Worm (Caenorhabditis elegans) whole organism, mixed stage, embryonic: Measurements from ENCODE around the gene lev-9.

Experiments used
- ceh-39 ChIP-seq: fragments of 150-350 bp; optimal IDR thresholded peaks from 2 replicates; lab custom pipeline; 2014; ENCODE audit warnings: missing biosample characterization, missing genetic modification characterization
- elt-1 ChIP-seq: sonication (generic microtip); optimal IDR thresholded peaks from 2 replicates; lab custom pipeline; 2017; ENCODE audit warnings: missing genetic modification characterization, mild to moderate bottlenecking, missing compliant biosample characterization, antibody characterized with exemption, moderate library complexity, borderline replicate concordance; ENCODE audit not compliant: insufficient read depth
- mep-1 ChIP-seq: fragments of 150-350 bp; optimal IDR thresholded peaks from 2 replicates; lab custom pipeline; 2017; ENCODE audit warnings: missing biosample characterization, missing genetic modification reagents, missing genetic modification characterization, inconsistent platforms
- nhr-12 ChIP-seq: fragments of 150-350 bp; optimal IDR thresholded peaks from 2 replicates; lab custom pipeline; 2014; ENCODE audit warnings: missing biosample characterization, missing genetic modification characterization
- nhr-237 ChIP-seq: fragments of 150-350 bp; optimal IDR thresholded peaks from 2 replicates; lab custom pipeline; 2014; ENCODE audit warnings: missing biosample characterization, missing genetic modification characterization
- pha-4 ChIP-seq: fragments of 150-350 bp; optimal IDR thresholded peaks from 2 replicates; lab custom pipeline; 2018; ENCODE audit warnings: missing biosample characterization, missing genetic modification reagents, missing genetic modification characterization
- unc-62 ChIP-seq: fragments of 150-350 bp; optimal IDR thresholded peaks from 2 replicates; lab custom pipeline; 2014; ENCODE audit warnings: missing biosample characterization, missing genetic modification reagents, missing genetic modification characterization

- TF ChIP-seq nhr-237 (tag; lab: Kevin White, UChicago): no peak
- no peak for TF ChIP-seq pha-4 (tag; lab: Kevin White, UChicago)
- no peak for TF ChIP-seq elt-1 (tag; lab: Kevin White, UChicago)
- TF ChIP-seq mep-1: no peak
- TF ChIP-seq nhr-12: no peak
- TF ChIP-seq unc-62: no peak
- TF ChIP-seq ceh-39 (tag; lab: Kevin White, UChicago): no peak
Measured at ce11 chrX:6235443-6235842, 56.1 kb downstream of the lev-9 start, which contains the start of gene hsp-43.
